Fruit fly (Drosophila melanogaster) whole organism, embryonic: ENCODE results near the gene ATPsynepsilonL.

Experiments
- Adf1 ChIP-seq: fragments of 200-800 bp; sonication (Bioruptor generic); IDR thresholded peaks from 2 replicates; pipeline ENCODE4 v1.3.6; 2022; ENCODE audit warnings: missing biosample characterization, missing genetic modification characterization
- Atf6 ChIP-seq: fragments of 200-800 bp; sonication (Bioruptor generic); IDR thresholded peaks from 2 replicates; pipeline ENCODE4 v1.3.6; 2022; ENCODE audit warnings: missing biosample characterization, missing genetic modification characterization
- BtbVII ChIP-seq: fragments of 200-800 bp; sonication (Bioruptor generic); optimal IDR thresholded peaks from 3 replicates; lab custom pipeline; 2017; ENCODE audit warnings: missing biosample characterization, mild to moderate bottlenecking, missing genetic modification characterization
- CG10366 ChIP-seq: fragments of 200-800 bp; sonication (Bioruptor generic); IDR thresholded peaks from 2 replicates; pipeline ENCODE4 v1.3.6; 2022; ENCODE audit warnings: missing biosample characterization, missing genetic modification characterization
- CG11695 ChIP-seq: fragments of 200-800 bp; sonication (Bioruptor generic); IDR thresholded peaks from 3 replicates; pipeline ENCODE4 v1.3.6; 2022; ENCODE audit warnings: missing biosample characterization, missing genetic modification characterization
- CG12071 ChIP-seq: fragments of 200-800 bp; sonication (Bioruptor generic); optimal IDR thresholded peaks from 3 replicates; lab custom pipeline; 2018; ENCODE audit warnings: missing biosample characterization, mild to moderate bottlenecking, missing genetic modification characterization
- CG14014 ChIP-seq: fragments of 200-800 bp; sonication (Bioruptor generic); IDR thresholded peaks from 2 replicates; pipeline ENCODE4 v1.3.6; 2022; ENCODE audit warnings: missing biosample characterization, missing genetic modification characterization
- CG15269 ChIP-seq: fragments of 200-800 bp; sonication (Bioruptor generic); optimal IDR thresholded peaks from 2 replicates; lab custom pipeline; 2018; ENCODE audit warnings: missing biosample characterization, mild to moderate bottlenecking, missing genetic modification characterization, moderate library complexity
- CG17328 ChIP-seq: fragments of 200-800 bp; sonication (Bioruptor generic); IDR thresholded peaks from 2 replicates; pipeline ENCODE4 v1.3.6; 2022; ENCODE audit warnings: missing biosample characterization, missing genetic modification characterization
- CG17385 ChIP-seq: fragments of 200-800 bp; sonication (Bioruptor generic); optimal IDR thresholded peaks from 3 replicates; lab custom pipeline; 2018; ENCODE audit warnings: missing biosample characterization, mild to moderate bottlenecking, missing genetic modification characterization
- CG17912 ChIP-seq: fragments of 200-800 bp; sonication (Bioruptor generic); optimal IDR thresholded peaks from 2 replicates; lab custom pipeline; 2018; ENCODE audit warnings: missing biosample characterization, mild to moderate bottlenecking, missing genetic modification characterization
- CG2678 ChIP-seq: fragments of 200-800 bp; sonication (Bioruptor generic); optimal IDR thresholded peaks from 3 replicates; lab custom pipeline; 2019; ENCODE audit warnings: missing biosample characterization, mild to moderate bottlenecking, missing genetic modification characterization, moderate library complexity
- CG30403 ChIP-seq: fragments of 200-800 bp; sonication (Bioruptor generic); optimal IDR thresholded peaks from 3 replicates; lab custom pipeline; 2016; ENCODE audit warnings: missing biosample characterization, missing genetic modification characterization
- CG31441 ChIP-seq: fragments of 200-800 bp; sonication (Bioruptor generic); IDR thresholded peaks from 2 replicates; pipeline ENCODE4 v1.3.6; 2022; ENCODE audit warnings: missing biosample characterization, missing genetic modification characterization
- CG3281 ChIP-seq: fragments of 200-800 bp; sonication (Bioruptor generic); optimal IDR thresholded peaks from 3 replicates; lab custom pipeline; 2017; ENCODE audit warnings: missing biosample characterization, mild to moderate bottlenecking, missing genetic modification characterization
- CG6813 ChIP-seq: fragments of 200-800 bp; sonication (Bioruptor generic); optimal IDR thresholded peaks from 2 replicates; lab custom pipeline; 2017; ENCODE audit warnings: missing biosample characterization, missing genetic modification characterization, mild to moderate bottlenecking, moderate library complexity, missing genetic modification reagents
- CG6854 ChIP-seq: fragments of 200-800 bp; sonication (Bioruptor generic); optimal IDR thresholded peaks from 3 replicates; lab custom pipeline; 2017; ENCODE audit warnings: missing biosample characterization, mild to moderate bottlenecking, missing genetic modification characterization
- CG7372 ChIP-seq: fragments of 200-800 bp; sonication (Bioruptor generic); IDR thresholded peaks from 2 replicates; pipeline ENCODE4 v1.3.6; 2022; ENCODE audit warnings: missing biosample characterization, missing genetic modification characterization
- CG8478 ChIP-seq: fragments of >200 bp; optimal IDR thresholded peaks from 2 replicates; lab custom pipeline; 2018
- CTCF ChIP-seq: fragments of 200-800 bp; sonication (Bioruptor generic); optimal IDR thresholded peaks from 2 replicates; lab custom pipeline; 2017; ENCODE audit warnings: missing biosample characterization, mild to moderate bottlenecking, missing genetic modification characterization, moderate library complexity
- Ets65A ChIP-seq: fragments of 200-800 bp; sonication (Bioruptor generic); peaks from one replicate; lab custom pipeline; 2016; ENCODE audit warnings: missing biosample characterization, missing genetic modification characterization
- Fer1 ChIP-seq: fragments of 200-800 bp; sonication (Bioruptor generic); optimal IDR thresholded peaks from 2 replicates; lab custom pipeline; 2017; ENCODE audit warnings: missing biosample characterization, mild to moderate bottlenecking, missing genetic modification characterization
- Fer2 ChIP-seq: fragments of 200-800 bp; sonication (Bioruptor generic); optimal IDR thresholded peaks from 2 replicates; lab custom pipeline; 2018; ENCODE audit warnings: missing biosample characterization, mild to moderate bottlenecking, missing genetic modification characterization, moderate library complexity
- Gsc ChIP-seq: fragments of 200-800 bp; sonication (Bioruptor generic); IDR thresholded peaks from 2 replicates; pipeline ENCODE4 v1.3.6; 2022; ENCODE audit warnings: missing biosample characterization, missing genetic modification characterization
- HmgZ ChIP-seq: fragments of 200-800 bp; sonication (Bioruptor generic); optimal IDR thresholded peaks from 2 replicates; lab custom pipeline; 2018; ENCODE audit warnings: missing biosample characterization, mild to moderate bottlenecking, missing genetic modification characterization
- Hr78 ChIP-seq, 2 experiments: fragments of 200-800 bp in 1 of 2; fragments of >200 bp in 1 of 2; sonication (Bioruptor generic) in 1 of 2; optimal IDR thresholded peaks; 2 replicates each; lab custom pipeline; 2017 to 2019; ENCODE audit warnings: missing biosample characterization in 2 of 2, missing genetic modification characterization in 2 of 2, mild to moderate bottlenecking in 1 of 2, moderate library complexity in 1 of 2
- Mad ChIP-seq: fragments of 200-800 bp; sonication (Bioruptor generic); optimal IDR thresholded peaks from 2 replicates; lab custom pipeline; 2016; ENCODE audit warnings: missing biosample characterization, missing genetic modification characterization
- Opbp ChIP-seq: fragments of 200-800 bp; sonication (Bioruptor generic); IDR thresholded peaks from 3 replicates; pipeline ENCODE4 v1.3.6; 2022; ENCODE audit warnings: missing biosample characterization, missing genetic modification characterization; ENCODE audit not compliant: partially characterized antibody
- Pdp1 ChIP-seq, 2 experiments: fragments of 200-800 bp; sonication (Bioruptor generic); optimal IDR thresholded peaks; 3 replicates each; lab custom pipeline; 2016; ENCODE audit warnings: missing biosample characterization in 2 of 2, missing genetic modification characterization in 2 of 2, mild to moderate bottlenecking in 1 of 2, moderate library complexity in 1 of 2
- Scr ChIP-seq: fragments of 200-800 bp; sonication (Bioruptor generic); IDR thresholded peaks from 2 replicates; pipeline ENCODE4 v1.3.6; 2022; ENCODE audit warnings: missing biosample characterization, missing genetic modification characterization; ENCODE audit not compliant: partially characterized antibody
- bbx ChIP-seq: fragments of 200-800 bp; sonication (Bioruptor generic); IDR thresholded peaks from 2 replicates; pipeline ENCODE4 v1.3.6; 2022; ENCODE audit warnings: missing biosample characterization, missing genetic modification characterization; ENCODE audit not compliant: partially characterized antibody
- chinmo ChIP-seq: fragments of 200-800 bp; sonication (Bioruptor generic); IDR thresholded peaks from 4 replicates; pipeline ENCODE4 v1.3.6; 2022; ENCODE audit warnings: missing biosample characterization, missing genetic modification characterization; ENCODE audit not compliant: partially characterized antibody
- chm ChIP-seq: fragments of 200-800 bp; sonication (Bioruptor generic); IDR thresholded peaks from 2 replicates; pipeline ENCODE4 v1.3.6; 2022; ENCODE audit warnings: missing biosample characterization, missing genetic modification characterization
- ci ChIP-seq: fragments of 200-800 bp; sonication (Bioruptor generic); IDR thresholded peaks from 3 replicates; pipeline ENCODE4 v1.3.6; 2022; ENCODE audit warnings: missing biosample characterization, missing genetic modification characterization
- crp ChIP-seq, 2 experiments: fragments of 200-800 bp; sonication (Bioruptor generic); optimal IDR thresholded peaks; 2 replicates in 1 of 2; 3 replicates in 1 of 2; lab custom pipeline; 2017; ENCODE audit warnings: missing biosample characterization in 2 of 2, missing genetic modification characterization in 2 of 2, mild to moderate bottlenecking in 1 of 2, moderate library complexity in 1 of 2
- cwo ChIP-seq: fragments of 200-800 bp; sonication (Bioruptor generic); optimal IDR thresholded peaks from 3 replicates; lab custom pipeline; 2017; ENCODE audit warnings: missing biosample characterization, missing genetic modification characterization, mild to moderate bottlenecking, moderate library complexity, missing genetic modification reagents
- ftz-f1 ChIP-seq: fragments of 200-800 bp; sonication (Bioruptor generic); optimal IDR thresholded peaks from 2 replicates; lab custom pipeline; 2016; ENCODE audit warnings: missing biosample characterization, missing genetic modification characterization
- gcm2 ChIP-seq: fragments of 200-800 bp; sonication (Bioruptor generic); optimal IDR thresholded peaks from 2 replicates; lab custom pipeline; 2016; ENCODE audit warnings: missing biosample characterization, missing genetic modification characterization
- kay ChIP-seq: fragments of 200-800 bp; sonication (Bioruptor generic); optimal IDR thresholded peaks from 2 replicates; lab custom pipeline; 2016; ENCODE audit warnings: missing biosample characterization, missing genetic modification characterization
- knrl ChIP-seq: fragments of 200-800 bp; sonication (Bioruptor generic); IDR thresholded peaks from 3 replicates; pipeline ENCODE4 v1.3.6; 2022; ENCODE audit warnings: missing biosample characterization, missing genetic modification characterization; ENCODE audit not compliant: partially characterized antibody
- lov ChIP-seq, 2 experiments: fragments of 200-800 bp in 1 of 2; fragments of >200 bp in 1 of 2; sonication (Bioruptor generic) in 1 of 2; IDR thresholded peaks in 1 of 2; optimal IDR thresholded peaks in 1 of 2; 2 replicates in 1 of 2; 3 replicates in 1 of 2; pipeline versions ENCODE4 v1.3.6 to Lab custom; 2017 to 2022; ENCODE audit warnings: missing biosample characterization in 1 of 2, missing genetic modification characterization in 1 of 2
- maf-S ChIP-seq: fragments of 200-800 bp; sonication (Bioruptor generic); optimal IDR thresholded peaks from 2 replicates; lab custom pipeline; 2016; ENCODE audit warnings: missing biosample characterization, missing genetic modification characterization
- mirr ChIP-seq: fragments of 200-800 bp; sonication (Bioruptor generic); optimal IDR thresholded peaks from 3 replicates; lab custom pipeline; 2018; ENCODE audit warnings: missing biosample characterization, mild to moderate bottlenecking, missing genetic modification characterization
- nom ChIP-seq: fragments of 200-800 bp; sonication (Bioruptor generic); optimal IDR thresholded peaks from 2 replicates; lab custom pipeline; 2017; ENCODE audit warnings: missing biosample characterization, missing genetic modification characterization, mild to moderate bottlenecking, moderate library complexity, missing genetic modification reagents
- scrt ChIP-seq: fragments of 200-800 bp; sonication (Bioruptor generic); optimal IDR thresholded peaks from 2 replicates; lab custom pipeline; 2018; ENCODE audit warnings: missing biosample characterization, mild to moderate bottlenecking, missing genetic modification characterization, moderate library complexity
- sd ChIP-seq: fragments of 200-800 bp; sonication (Bioruptor generic); optimal IDR thresholded peaks from 3 replicates; lab custom pipeline; 2018; ENCODE audit warnings: missing biosample characterization, mild to moderate bottlenecking, missing genetic modification characterization, moderate library complexity
- sob ChIP-seq: fragments of 200-800 bp; sonication (Bioruptor generic); IDR thresholded peaks from 2 replicates; pipeline ENCODE4 v1.3.6; 2022; ENCODE audit warnings: missing biosample characterization, missing genetic modification characterization

The ATPsynepsilonL gene

dm6 chr3R:10093252-10094030, 28.1 kb upstream of the ATPsynepsilonL start (continued):
- TF ChIP-seq CG2678 (peak; percentile 21), BtbVII (GFP tag; lab: Kevin White, UChicago) (peak; percentile 42), chm (GFP tag; lab: Robert Waterston, UW) (peak; percentile 31; the same call in 1 of the 2 replicates), Pdp1 (GFP tag; optimal IDR thresholded peaks at IDR 0.05; lab: Kevin White, UChicago) (peak in 1 of 2 experiments; percentile 92), CG6813 (GFP tag; lab: Kevin White, UChicago) (peak; percentile 50), lov (optimal IDR thresholded peaks at IDR 0.05; lab: Kevin White, UChicago) (no peak), lov (GFP tag; IDR thresholded peaks at IDR 0.05; lab: Robert Waterston, UW) (0 out of 3 replicates have a peak, but pooled peaks have one; percentile 21), CTCF (peak; percentile 44), kay (GFP tag; lab: Kevin White, UChicago) (peak; percentile 29), CG12071 (GFP tag; lab: Kevin White, UChicago) (peak; percentile 16), cwo (GFP tag; lab: Kevin White, UChicago) (peak; percentile 57), CG14014 (GFP tag; lab: Robert Waterston, UW) (peak; percentile 42; the same call in 1 of the 2 replicates), chinmo (peak; percentile 100), Fer1 (GFP tag; lab: Kevin White, UChicago) (peak; percentile 59), CG17328 (GFP tag; lab: Robert Waterston, UW) (0 out of 2 replicates have a peak, but pooled peaks have one; percentile 26), CG8478 (peak; percentile 7), CG7372 (no peak), Adf1 (GFP tag; lab: Robert Waterston, UW) (peak; percentile 56), CG10366 (GFP tag; lab: Robert Waterston, UW) (no peak), knrl (GFP tag; lab: Robert Waterston, UW) (0 out of 3 replicates have a peak, but pooled peaks have one; percentile 35), CG11695 (peak; percentile 27; the same call in 1 of the 3 replicates), ci (peak; percentile 77; the same call in 2 of the 3 replicates), Fer2 (tag; lab: Kevin White, UChicago) (no peak), gcm2 (no peak), Atf6 (GFP tag; lab: Robert Waterston, UW) (no peak), Opbp (GFP tag; lab: Robert Waterston, UW) (peak; percentile 29; the same call in 1 of the 3 replicates), CG30403 (GFP tag; lab: Kevin White, UChicago) (no peak), Ets65A (GFP tag; lab: Kevin White, UChicago) (peak; percentile 62), Gsc (GFP tag; lab: Robert Waterston, UW) (no peak), mirr (GFP tag; lab: Kevin White, UChicago) (peak; percentile 59), CG31441 (peak; percentile 21; the same call in 1 of the 2 replicates), scrt (peak; percentile 1), crp (GFP tag; optimal IDR thresholded peaks at IDR 0.05; lab: Kevin White, UChicago) (peak in 1 of 2 experiments; percentile 58), ftz-f1 (GFP tag; lab: Kevin White, UChicago) (peak; percentile 90), bbx (GFP tag; lab: Robert Waterston, UW) (peak; percentile 43; the same call in 1 of the 2 replicates), CG17385 (GFP tag; lab: Kevin White, UChicago) (peak; percentile 23), nom (GFP tag; lab: Kevin White, UChicago) (peak; percentile 23), sd (peak; percentile 20), Mad (GFP tag; lab: Kevin White, UChicago) (peak; percentile 1), CG17912 (GFP tag; lab: Kevin White, UChicago) (no peak), CG6854 (peak; percentile 8), Scr (GFP tag; lab: Robert Waterston, UW) (0 out of 2 replicates have a peak, but pooled peaks have one; percentile 30), HmgZ (tag; lab: Kevin White, UChicago) (peak; percentile 45), CG15269 (tag; lab: Kevin White, UChicago) (peak; percentile 40), CG3281 (GFP tag; lab: Kevin White, UChicago) (peak; percentile 39), Hr78 (GFP tag; optimal IDR thresholded peaks at IDR 0.05; lab: Kevin White, UChicago) (peak in 1 of 2 experiments; percentile 40), maf-S (GFP tag; lab: Kevin White, UChicago) (no peak), sob (GFP tag; lab: Robert Waterston, UW) (peak; percentile 55)
